Worm (Caenorhabditis elegans): ENCODE measurements around the gene ndab-1.

DNA sequence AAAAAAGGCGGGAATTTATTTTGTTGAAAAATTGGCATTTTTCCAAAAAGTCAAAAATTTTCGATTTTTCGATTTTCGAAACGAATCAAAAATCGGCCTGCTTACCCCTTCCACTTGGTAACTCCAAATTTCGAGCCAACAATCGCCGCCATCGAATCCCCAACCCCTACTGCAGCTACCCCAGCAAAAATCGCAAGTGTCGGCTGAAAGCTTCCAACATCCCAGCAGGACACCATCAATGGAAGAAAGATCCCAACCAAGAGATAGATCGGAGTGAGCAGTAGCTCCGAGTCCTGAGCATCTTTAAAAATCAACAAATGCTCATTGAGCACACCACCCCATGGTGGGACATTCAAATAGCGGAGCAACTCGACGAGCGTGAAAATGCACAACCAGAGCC, 15.4 kb upstream of the ndab-1 start:
- TF ChIP-seq nhr-21 (tag; optimal IDR thresholded peaks at IDR 0.05) = no peak
- TF ChIP-seq nhr-12 (tag; optimal IDR thresholded peaks at IDR 0.05) = no peak
- TF ChIP-seq unc-39 (tag; optimal IDR thresholded peaks at IDR 0.05) = no peak
- TF ChIP-seq lsy-2 (tag; optimal IDR thresholded peaks at IDR 0.05) = no peak
- TF ChIP-seq fos-1 (tag; optimal IDR thresholded peaks at IDR 0.05) = no peak
- no peak for TF ChIP-seq ZK546.5 (tag; optimal IDR thresholded peaks at IDR 0.05)
- TF ChIP-seq lin-13 (GFP tag; optimal IDR thresholded peaks at IDR 0.05) = no peak
- TF ChIP-seq nhr-6 (tag; optimal IDR thresholded peaks at IDR 0.05) = no peak
- TF ChIP-seq nhr-237 (tag; optimal IDR thresholded peaks at IDR 0.05) = no peak
- TF ChIP-seq egl-27 (tag; optimal IDR thresholded peaks at IDR 0.05) = no peak

All from whole organism, L2 larva.